Worm (Caenorhabditis elegans): Measurements from ENCODE around the gene K09C4.5.
A peak's percentile ranks its signal among the peaks of the same experiment; 100 is the strongest.

Gene K09C4.5

DNA sequence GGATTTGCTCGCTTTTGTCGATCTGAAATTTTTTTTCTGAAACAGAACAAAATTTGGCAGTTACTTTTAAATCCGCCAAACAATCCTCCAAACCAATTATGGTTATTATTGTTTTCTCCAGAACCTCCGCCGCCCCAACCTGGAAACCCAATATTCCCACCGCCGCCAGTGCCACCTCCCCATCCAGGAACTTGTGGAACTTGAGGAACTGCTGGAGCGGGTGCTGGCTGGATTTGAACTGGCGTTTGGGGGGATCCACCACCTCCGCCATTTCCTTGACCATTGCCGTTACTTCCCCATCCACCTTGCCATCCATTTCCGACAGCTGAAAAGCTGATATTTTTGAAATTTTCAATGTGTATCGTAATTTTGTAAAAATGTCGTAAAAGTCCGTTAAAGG, 34.7 kb upstream of the K09C4.5 start:
- TF ChIP-seq skn-1 (tag; optimal IDR thresholded peaks at IDR 0.05) (no peak), blmp-1 (tag; optimal IDR thresholded peaks at IDR 0.05) (no peak), nhr-11 (tag; optimal IDR thresholded peaks at IDR 0.05) (no peak), snu-23 (GFP tag; optimal IDR thresholded peaks at IDR 0.05) (no peak), nhr-84 (tag; optimal IDR thresholded peaks at IDR 0.05) (no peak), rnt-1 (tag; optimal IDR thresholded peaks at IDR 0.05) (no peak)

DNA sequence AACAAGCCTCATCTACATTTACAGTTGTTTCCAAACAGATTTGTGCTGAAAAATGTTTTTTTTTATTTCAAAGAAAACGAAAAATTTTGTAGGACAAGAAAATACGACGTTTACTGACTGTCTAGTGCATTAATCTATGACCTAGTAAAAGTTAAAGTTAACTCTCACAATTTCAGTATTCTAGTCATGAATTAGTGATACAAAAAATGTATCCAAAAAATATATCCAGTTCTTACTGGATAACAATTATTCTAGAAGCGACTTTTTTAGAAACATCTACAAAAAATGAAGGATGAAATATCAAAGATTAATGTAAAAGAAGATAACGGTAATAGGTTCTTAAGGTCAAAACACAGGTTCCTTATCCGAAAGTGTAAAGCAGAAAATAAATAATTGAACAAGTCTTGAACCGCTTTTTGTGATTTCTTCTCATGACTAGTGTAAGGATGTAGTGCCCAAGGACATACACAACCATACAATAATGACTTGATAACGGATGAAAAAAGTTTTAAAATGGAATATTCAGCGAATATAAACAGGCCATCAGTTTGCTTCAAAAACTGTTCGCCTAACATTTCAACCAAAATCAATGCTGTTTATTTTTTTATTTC, 31.8 kb upstream of the K09C4.5 start, which contains the start of gene pqn-37:
Gene pqn-37 (minus strand): TSS at position 51 of the 611 bp plus-strand sequence.
- peak; percentile 55 for TF ChIP-seq nhr-85 (tag)
- peak; percentile 42 for TF ChIP-seq nhr-71 (tag; optimal IDR thresholded peaks at IDR 0.05)
- TF ChIP-seq lin-14 (GFP tag; optimal IDR thresholded peaks at IDR 0.05), result peak; percentile 17
- TF ChIP-seq lin-15B (tag; optimal IDR thresholded peaks at IDR 0.05), result no peak

DNA sequence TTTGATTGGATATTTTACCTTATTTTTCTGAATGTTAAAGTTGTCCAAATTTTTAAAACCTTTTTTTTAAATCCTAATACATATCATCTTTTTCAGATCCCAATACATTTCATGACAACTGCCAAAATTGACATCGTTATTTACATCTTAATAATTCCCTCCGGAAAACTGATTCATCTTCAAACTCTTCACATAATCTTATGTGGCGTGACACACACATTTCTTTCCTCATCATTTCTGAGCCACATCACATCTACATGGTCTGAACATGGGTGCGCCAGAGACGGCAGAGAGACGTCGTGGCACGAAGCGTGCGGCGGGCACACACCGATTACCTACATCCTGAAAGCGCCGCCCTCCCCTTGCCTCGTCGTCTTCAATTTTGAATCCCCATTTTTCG, 29.9 kb upstream of the K09C4.5 start, which contains the start of gene tba-9:
Gene tba-9 (plus strand): TSS at position 301 of the 400 bp plus-strand sequence.
- TF ChIP-seq nhr-76 (tag; optimal IDR thresholded peaks at IDR 0.05), result no peak
- peak; percentile 16 for TF ChIP-seq lin-14 (GFP tag; optimal IDR thresholded peaks at IDR 0.05)
- TF ChIP-seq fkh-8 (tag; optimal IDR thresholded peaks at IDR 0.05), result peak; percentile 28
- no peak for TF ChIP-seq hpl-2 (GFP tag; optimal IDR thresholded peaks at IDR 0.05)

DNA sequence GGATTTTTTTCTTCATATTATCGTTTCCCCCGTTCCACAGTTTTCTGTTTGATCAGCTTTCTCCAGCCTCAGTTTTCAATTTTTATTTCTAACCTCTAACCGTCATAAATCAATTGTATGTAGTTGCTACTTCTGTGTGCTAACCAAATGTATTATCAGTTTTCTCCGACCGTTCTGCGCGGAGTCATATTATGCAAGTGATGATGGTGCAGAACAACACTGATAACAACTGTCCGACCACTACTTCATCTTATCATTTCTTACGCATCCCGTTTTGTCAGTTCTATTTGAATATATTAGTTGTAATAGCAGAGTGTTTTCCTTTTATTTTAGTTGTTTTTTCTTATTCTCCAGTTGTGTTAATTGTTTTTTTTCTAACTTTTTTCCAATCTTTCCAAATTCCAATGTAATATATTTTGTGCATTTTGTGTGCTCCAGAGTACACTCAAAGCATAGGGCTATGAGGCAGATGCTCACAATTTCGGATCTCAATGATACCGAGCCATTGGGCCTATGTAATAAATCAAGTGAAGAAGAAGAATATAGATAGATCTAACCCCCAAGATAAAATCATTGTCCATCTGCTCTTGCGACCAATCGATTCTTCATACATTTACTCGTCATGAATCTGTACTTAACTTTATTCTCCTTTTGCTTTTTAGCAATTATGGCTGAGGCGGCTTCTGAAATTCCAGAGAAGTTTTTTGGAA, 25.5 kb upstream of the K09C4.5 start, which contains the start of gene lbp-3:
Gene lbp-3 (plus strand): TSS at position 589 of the 710 bp plus-strand sequence.
- peak; percentile 1 for TF ChIP-seq jun-1 (tag; optimal IDR thresholded peaks at IDR 0.05)
- no peak for TF ChIP-seq ama-1 (optimal IDR thresholded peaks at IDR 0.05)
- TF ChIP-seq pqm-1 (tag; optimal IDR thresholded peaks at IDR 0.05), result peak; percentile 99
- no peak for TF ChIP-seq blmp-1 (tag; optimal IDR thresholded peaks at IDR 0.05)
- no peak for TF ChIP-seq irx-1 (tag; optimal IDR thresholded peaks at IDR 0.05)
- no peak for TF ChIP-seq ets-5 (GFP tag; IDR thresholded peaks at IDR 0.05)
- peak; percentile 32 for TF ChIP-seq rnt-1 (tag; optimal IDR thresholded peaks at IDR 0.05)
- no peak for TF ChIP-seq nhr-76 (tag; optimal IDR thresholded peaks at IDR 0.05)
- TF ChIP-seq unc-86 (tag; optimal IDR thresholded peaks at IDR 0.05), result no peak
- peak; percentile 53 for TF ChIP-seq nhr-20 (tag; optimal IDR thresholded peaks at IDR 0.05)
- no peak for TF ChIP-seq nhr-85 (tag)
- TF ChIP-seq dsc-1 (tag; optimal IDR thresholded peaks at IDR 0.05), result peak; percentile 31
- no peak for TF ChIP-seq unc-62 (GFP tag; optimal IDR thresholded peaks at IDR 0.05)
- no peak for TF ChIP-seq nhr-84 (tag; optimal IDR thresholded peaks at IDR 0.05)
- no peak for TF ChIP-seq nhr-47 (tag; optimal IDR thresholded peaks at IDR 0.05)
- no peak for TF ChIP-seq lin-39 (tag; optimal IDR thresholded peaks at IDR 0.05)
- no peak for TF ChIP-seq grh-1 (GFP tag; IDR thresholded peaks at IDR 0.05)
- TF ChIP-seq ceh-82 (tag; optimal IDR thresholded peaks at IDR 0.05), result no peak
- TF ChIP-seq alr-1 (tag; optimal IDR thresholded peaks at IDR 0.05; ENCODE audit: borderline replicate concordance), result no peak
- no peak for TF ChIP-seq ztf-11 (tag; optimal IDR thresholded peaks at IDR 0.05)
- TF ChIP-seq lin-13 (GFP tag; optimal IDR thresholded peaks at IDR 0.05), result no peak
- no peak for TF ChIP-seq snpc-4 (tag; optimal IDR thresholded peaks at IDR 0.05)
- no peak for TF ChIP-seq C04F5.9 (tag; optimal IDR thresholded peaks at IDR 0.05)
- TF ChIP-seq mep-1 (tag; optimal IDR thresholded peaks at IDR 0.05), result no peak
- no peak for TF ChIP-seq ces-1 (GFP tag; optimal IDR thresholded peaks at IDR 0.05)
- TF ChIP-seq ztf-4 (tag; optimal IDR thresholded peaks at IDR 0.05), result no peak
- TF ChIP-seq sup-37 (GFP tag; optimal IDR thresholded peaks at IDR 0.05), result no peak
- TF ChIP-seq unc-130 (tag; optimal IDR thresholded peaks at IDR 0.05), result no peak
- TF ChIP-seq nhr-71 (tag; optimal IDR thresholded peaks at IDR 0.05), result peak; percentile 34
- no peak for TF ChIP-seq tbx-2 (tag; optimal IDR thresholded peaks at IDR 0.05)
- TF ChIP-seq ceh-90 (tag; optimal IDR thresholded peaks at IDR 0.05), result no peak
- TF ChIP-seq elt-2 (tag; optimal IDR thresholded peaks at IDR 0.05), result peak; percentile 98
- no peak for TF ChIP-seq fos-1 (tag; optimal IDR thresholded peaks at IDR 0.05)
- TF ChIP-seq nhr-90 (tag; optimal IDR thresholded peaks at IDR 0.05; ENCODE audit: poor library complexity), result peak; percentile 7
- no peak for TF ChIP-seq snu-23 (GFP tag; optimal IDR thresholded peaks at IDR 0.05)
- no peak for TF ChIP-seq vab-15 (tag; optimal IDR thresholded peaks at IDR 0.05)
- no peak for TF ChIP-seq isw-1 (GFP tag; IDR thresholded peaks at IDR 0.05)
- TF ChIP-seq lin-14 (GFP tag; optimal IDR thresholded peaks at IDR 0.05), result peak; percentile 41
- no peak for TF ChIP-seq dpl-1 (GFP tag; optimal IDR thresholded peaks at IDR 0.05)

Measured in whole organism, L1 larva.